Fruit fly (Drosophila melanogaster) whole organism, wandering third instar larva: Measurements from ENCODE around the gene cav.

Source experiments
- Abd-B ChIP-seq: fragments of >200 bp; optimal IDR thresholded peaks from 2 replicates; lab custom pipeline; 2017; ENCODE audit warnings: missing biosample characterization, missing genetic modification characterization
- CG32264 ChIP-seq: fragments of 200-800 bp; sonication (Bioruptor generic); optimal IDR thresholded peaks from 2 replicates; lab custom pipeline; 2016; ENCODE audit warnings: missing biosample characterization, missing genetic modification characterization
- CG9705 ChIP-seq: fragments of 200-800 bp; sonication (Bioruptor generic); optimal IDR thresholded peaks from 2 replicates; lab custom pipeline; 2018; ENCODE audit warnings: missing biosample characterization, mild to moderate bottlenecking, missing genetic modification characterization
- CrebA ChIP-seq: fragments of 200-800 bp; sonication (Bioruptor generic); optimal IDR thresholded peaks from 2 replicates; lab custom pipeline; 2016; ENCODE audit warnings: missing biosample characterization, mild to moderate bottlenecking, missing genetic modification characterization, borderline replicate concordance
- Dfd ChIP-seq: fragments of >200 bp; optimal IDR thresholded peaks from 2 replicates; lab custom pipeline; 2017; ENCODE audit warnings: missing biosample characterization, missing genetic modification characterization
- Dif ChIP-seq: fragments of 200-275, 200-300 bp; sonication (Bioruptor generic); optimal IDR thresholded peaks from 2 replicates; lab custom pipeline; 2018; ENCODE audit warnings: missing biosample characterization, missing genetic modification characterization; ENCODE audit not compliant: partially characterized antibody
- HLH106 ChIP-seq: fragments of 200-800 bp; optimal IDR thresholded peaks from 3 replicates; lab custom pipeline; 2019; ENCODE audit warnings: missing biosample characterization, mild to moderate bottlenecking, missing genetic modification characterization, moderate library complexity
- Hnf4 ChIP-seq: fragments of 200-800 bp; sonication (Bioruptor generic); optimal IDR thresholded peaks from 2 replicates; lab custom pipeline; 2016; ENCODE audit warnings: missing biosample characterization, mild to moderate bottlenecking, missing genetic modification characterization
- Hr83 ChIP-seq: fragments of 200-300 bp; sonication (Bioruptor generic); optimal IDR thresholded peaks from 2 replicates; lab custom pipeline; 2016; ENCODE audit warnings: missing biosample characterization, mild to moderate bottlenecking, missing genetic modification characterization, moderate library complexity; ENCODE audit not compliant: poor library complexity, severe bottlenecking
- Jra ChIP-seq: sonication (Bioruptor generic); optimal IDR thresholded peaks from 2 replicates; lab custom pipeline; 2016; ENCODE audit warnings: missing biosample characterization, missing genetic modification characterization
- Mio ChIP-seq: sonication (Bioruptor generic); optimal IDR thresholded peaks from 2 replicates; lab custom pipeline; 2016; ENCODE audit warnings: missing biosample characterization, missing genetic modification characterization
- Myc ChIP-seq: fragments of >200 bp; optimal IDR thresholded peaks from 2 replicates; lab custom pipeline; 2017
- N ChIP-seq: fragments of >200 bp; optimal IDR thresholded peaks from 2 replicates; lab custom pipeline; 2018; ENCODE audit warnings: missing biosample characterization, missing external identifiers, missing genetic modification characterization
- OdsH ChIP-seq: fragments of 200-800 bp; sonication (Bioruptor generic); optimal IDR thresholded peaks from 2 replicates; lab custom pipeline; 2016; ENCODE audit warnings: missing biosample characterization, mild to moderate bottlenecking, missing genetic modification characterization
- Rel ChIP-seq, 2 experiments: fragments of 200-800 bp; sonication (Bioruptor generic) in 1 of 2; optimal IDR thresholded peaks; 2 replicates in 1 of 2; 3 replicates in 1 of 2; lab custom pipeline; 2016 to 2019; ENCODE audit warnings: mild to moderate bottlenecking in 2 of 2, missing biosample characterization in 2 of 2, missing genetic modification characterization in 2 of 2, moderate library complexity in 1 of 2
- Vsx2 ChIP-seq: fragments of 200-300, 225-300 bp; sonication (Bioruptor generic); optimal IDR thresholded peaks from 2 replicates; lab custom pipeline; 2018; ENCODE audit warnings: missing biosample characterization, missing genetic modification characterization; ENCODE audit not compliant: partially characterized antibody
- br ChIP-seq: fragments of 200-800 bp; sonication (Bioruptor generic); optimal IDR thresholded peaks from 2 replicates; lab custom pipeline; 2016; ENCODE audit warnings: missing biosample characterization, missing genetic modification characterization
- brk ChIP-seq: fragments of 200-800 bp; sonication (Bioruptor generic); optimal IDR thresholded peaks from 2 replicates; lab custom pipeline; 2016; ENCODE audit warnings: missing biosample characterization, mild to moderate bottlenecking, missing genetic modification characterization
- dl ChIP-seq, 2 experiments: fragments of 175-275, 200-275 bp in 1 of 2; fragments of 200-275 bp in 1 of 2; sonication (Bioruptor generic); optimal IDR thresholded peaks; lab custom pipeline; 2018; ENCODE audit warnings: mild to moderate bottlenecking in 2 of 2, missing biosample characterization in 2 of 2, missing genetic modification characterization in 2 of 2, moderate library complexity in 2 of 2; ENCODE audit not compliant: partially characterized antibody in 2 of 2, insufficient read depth in 1 of 2
- dmrt93B ChIP-seq: fragments of 200-800 bp; sonication (Bioruptor generic); optimal IDR thresholded peaks from 2 replicates; lab custom pipeline; 2018; ENCODE audit warnings: missing biosample characterization, mild to moderate bottlenecking, missing genetic modification characterization
- ey ChIP-seq: fragments of 200-800 bp; sonication (Bioruptor generic); optimal IDR thresholded peaks from 2 replicates; lab custom pipeline; 2016; ENCODE audit warnings: missing biosample characterization, missing genetic modification characterization
- foxo ChIP-seq, 2 experiments: fragments of 200-800 bp; sonication (Bioruptor generic); optimal IDR thresholded peaks; 2 replicates in 1 of 2; 3 replicates in 1 of 2; lab custom pipeline; 2016 to 2017; ENCODE audit warnings: missing biosample characterization in 2 of 2, missing genetic modification characterization in 2 of 2
- fru ChIP-seq: fragments of 200-800 bp; sonication (Bioruptor generic); optimal IDR thresholded peaks from 3 replicates; lab custom pipeline; 2016; ENCODE audit warnings: missing biosample characterization, mild to moderate bottlenecking, missing genetic modification characterization
- h ChIP-seq: fragments of 200-800 bp; sonication (Bioruptor generic); optimal IDR thresholded peaks from 3 replicates; lab custom pipeline; 2016; ENCODE audit warnings: missing biosample characterization, mild to moderate bottlenecking, missing genetic modification characterization
- jim ChIP-seq: fragments of 175-275, 200-325 bp; sonication (Bioruptor generic); optimal IDR thresholded peaks from 2 replicates; lab custom pipeline; 2016; ENCODE audit warnings: missing biosample characterization, mild to moderate bottlenecking, missing genetic modification characterization
- lola ChIP-seq: fragments of >200 bp; optimal IDR thresholded peaks from 2 replicates; lab custom pipeline; 2017; ENCODE audit warnings: missing biosample characterization, missing genetic modification characterization
- pan ChIP-seq: fragments of >200 bp; optimal IDR thresholded peaks from 2 replicates; lab custom pipeline; 2017
- psq ChIP-seq: fragments of 200-800 bp; sonication (Bioruptor generic); optimal IDR thresholded peaks from 3 replicates; lab custom pipeline; 2017; ENCODE audit warnings: missing biosample characterization, mild to moderate bottlenecking, missing genetic modification characterization, moderate library complexity
- rgr ChIP-seq: fragments of 200-800 bp; sonication (Bioruptor generic); optimal IDR thresholded peaks from 3 replicates; lab custom pipeline; 2016; ENCODE audit warnings: missing biosample characterization, mild to moderate bottlenecking, missing genetic modification characterization
- sage ChIP-seq: fragments of 200-800 bp; sonication (Bioruptor generic); optimal IDR thresholded peaks from 2 replicates; lab custom pipeline; 2016; ENCODE audit warnings: missing biosample characterization, mild to moderate bottlenecking, missing genetic modification characterization
- sv ChIP-seq: fragments of 200-800 bp; sonication (Bioruptor generic); optimal IDR thresholded peaks from 3 replicates; lab custom pipeline; 2016; ENCODE audit warnings: missing biosample characterization, missing genetic modification characterization
- usp ChIP-seq: fragments of >200 bp; optimal IDR thresholded peaks from 2 replicates; lab custom pipeline; 2017; ENCODE audit warnings: missing biosample characterization, missing genetic modification characterization
- woc ChIP-seq: sonication (Bioruptor generic); optimal IDR thresholded peaks from 2 replicates; lab custom pipeline; 2016; ENCODE audit warnings: missing biosample characterization, mild to moderate bottlenecking, missing genetic modification characterization

The cav gene

dm6 chr3R:24263588-24264413 is 42.9 kb downstream of the cav start:
- peak; percentile 17 for TF ChIP-seq h (GFP tag; lab: Kevin White, UChicago)
- no peak for TF ChIP-seq sage (GFP tag; lab: Kevin White, UChicago)
- TF ChIP-seq dl (GFP tag; optimal IDR thresholded peaks at IDR 0.05; lab: Kevin White, UChicago; ENCODE audit: insufficient read depth in 1 of 2, partially characterized antibody in 2 of 2), result no peak
- no peak for TF ChIP-seq CrebA (GFP tag; lab: Kevin White, UChicago)
- no peak for TF ChIP-seq Rel (GFP tag; optimal IDR thresholded peaks at IDR 0.05; lab: Kevin White, UChicago)
- no peak for TF ChIP-seq Rel (tag; optimal IDR thresholded peaks at IDR 0.05; lab: Kevin White, UChicago)
- TF ChIP-seq Vsx2 (GFP tag; lab: Kevin White, UChicago), result no peak
- no peak for TF ChIP-seq pan (lab: Kevin White, UChicago)
- TF ChIP-seq ey (GFP tag; lab: Kevin White, UChicago), result no peak
- no peak for TF ChIP-seq rgr (GFP tag; lab: Kevin White, UChicago)
- no peak for TF ChIP-seq Dif
- TF ChIP-seq foxo (GFP tag; optimal IDR thresholded peaks at IDR 0.05; lab: Kevin White, UChicago), result no peak
- no peak for TF ChIP-seq HLH106 (tag; lab: Kevin White, UChicago)
- peak; percentile 26 for TF ChIP-seq fru (GFP tag; lab: Kevin White, UChicago)
- no peak for TF ChIP-seq lola (GFP tag; lab: Kevin White, UChicago)
- TF ChIP-seq Jra (GFP tag; lab: Kevin White, UChicago), result no peak
- no peak for TF ChIP-seq CG9705 (GFP tag; lab: Kevin White, UChicago)
- TF ChIP-seq Hr83 (GFP tag; lab: Kevin White, UChicago), result peak; percentile 36
- no peak for TF ChIP-seq Hnf4 (GFP tag; lab: Kevin White, UChicago)
- TF ChIP-seq jim, result no peak
- TF ChIP-seq Myc (lab: Kevin White, UChicago), result no peak
- TF ChIP-seq OdsH (GFP tag; lab: Kevin White, UChicago), result no peak
- no peak for TF ChIP-seq Dfd (GFP tag; lab: Kevin White, UChicago)
- TF ChIP-seq sv (GFP tag; lab: Kevin White, UChicago), result no peak
- no peak for TF ChIP-seq br (GFP tag; lab: Kevin White, UChicago)

- TF ChIP-seq psq (GFP tag; lab: Kevin White, UChicago) (peak; percentile 1), OdsH (GFP tag; lab: Kevin White, UChicago) (peak; percentile 6), brk (peak; percentile 13), sage (GFP tag; lab: Kevin White, UChicago) (no peak), Vsx2 (GFP tag; lab: Kevin White, UChicago) (peak; percentile 6), Rel (GFP tag; optimal IDR thresholded peaks at IDR 0.05; lab: Kevin White, UChicago) (no peak), Rel (tag; optimal IDR thresholded peaks at IDR 0.05; lab: Kevin White, UChicago) (peak; percentile 95), Hnf4 (GFP tag; lab: Kevin White, UChicago) (no peak), Mio (GFP tag; lab: Kevin White, UChicago) (no peak), Jra (GFP tag; lab: Kevin White, UChicago) (no peak)
Observed at dm6 chr3R:24264414-24265363, 43.8 kb downstream of the cav start.

- TF ChIP-seq HLH106 (tag; lab: Kevin White, UChicago) (peak; percentile 92), Myc (lab: Kevin White, UChicago) (no peak), usp (GFP tag; lab: Kevin White, UChicago) (no peak), Rel (GFP tag; optimal IDR thresholded peaks at IDR 0.05; lab: Kevin White, UChicago) (peak; percentile 24), Rel (tag; optimal IDR thresholded peaks at IDR 0.05; lab: Kevin White, UChicago) (peak; percentile 63), rgr (GFP tag; lab: Kevin White, UChicago) (peak; percentile 74), ey (GFP tag; lab: Kevin White, UChicago) (peak; percentile 68), woc (GFP tag; lab: Kevin White, UChicago) (peak; percentile 81), br (GFP tag; lab: Kevin White, UChicago) (peak; percentile 80), fru (GFP tag; lab: Kevin White, UChicago) (peak; percentile 83), psq (GFP tag; lab: Kevin White, UChicago) (peak; percentile 82), Hnf4 (GFP tag; lab: Kevin White, UChicago) (peak; percentile 25), CG9705 (GFP tag; lab: Kevin White, UChicago) (peak; percentile 82), dl (GFP tag; optimal IDR thresholded peaks at IDR 0.05; lab: Kevin White, UChicago; ENCODE audit: insufficient read depth in 1 of 2, partially characterized antibody in 2 of 2) (peak in 1 of 2 experiments; percentile 45), Vsx2 (GFP tag; lab: Kevin White, UChicago) (peak; percentile 91), Hr83 (GFP tag; lab: Kevin White, UChicago) (peak; percentile 30), Mio (GFP tag; lab: Kevin White, UChicago) (no peak), OdsH (GFP tag; lab: Kevin White, UChicago) (peak; percentile 87), brk (peak; percentile 49), Dif (peak; percentile 77), sage (GFP tag; lab: Kevin White, UChicago) (peak; percentile 43), Jra (GFP tag; lab: Kevin White, UChicago) (peak; percentile 47), N (GFP tag; lab: Kevin White, UChicago) (no peak), h (GFP tag; lab: Kevin White, UChicago) (peak; percentile 85), foxo (GFP tag; optimal IDR thresholded peaks at IDR 0.05; lab: Kevin White, UChicago) (peak in 1 of 2 experiments; percentile 88), CG32264 (GFP tag; lab: Kevin White, UChicago) (no peak), dmrt93B (peak; percentile 77), Abd-B (GFP tag; lab: Kevin White, UChicago) (no peak)
Observed at dm6 chr3R:24266786-24267579, 46.1 kb downstream of the cav start.
